Worm (Caenorhabditis elegans): ENCODE results near the gene cank-26.

Gene cank-26

ce11 chrII:3935098-3935497 is 39.8 kb downstream of the cank-26 start (continued):
- TF ChIP-seq lin-40 (tag; optimal IDR thresholded peaks at IDR 0.05) (no peak), B0336.3 (GFP tag; IDR thresholded peaks at IDR 0.05) (0 out of 2 replicates have a peak, but pooled peaks have one; percentile 27), zim-3 (tag; optimal IDR thresholded peaks at IDR 0.05) (no peak), lin-54 (GFP tag; optimal IDR thresholded peaks at IDR 0.05) (peak; percentile 2), aptf-2 (GFP tag; conservative IDR thresholded peaks at IDR 0.05) (no peak), ekl-4 (GFP tag; IDR thresholded peaks at IDR 0.05) (0 out of 2 replicates have a peak, but pooled peaks have one; percentile 19), lsl-1 (GFP tag; optimal IDR thresholded peaks at IDR 0.05) (no peak), unc-130 (GFP tag; optimal IDR thresholded peaks at IDR 0.05) (no peak), hmg-1.2 (GFP tag; IDR thresholded peaks at IDR 0.05) (no peak), dpff-1 (tag; optimal IDR thresholded peaks at IDR 0.05) (no peak), Y53G8AR.9 (GFP tag; conservative IDR thresholded peaks at IDR 0.05) (no peak)

DNA sequence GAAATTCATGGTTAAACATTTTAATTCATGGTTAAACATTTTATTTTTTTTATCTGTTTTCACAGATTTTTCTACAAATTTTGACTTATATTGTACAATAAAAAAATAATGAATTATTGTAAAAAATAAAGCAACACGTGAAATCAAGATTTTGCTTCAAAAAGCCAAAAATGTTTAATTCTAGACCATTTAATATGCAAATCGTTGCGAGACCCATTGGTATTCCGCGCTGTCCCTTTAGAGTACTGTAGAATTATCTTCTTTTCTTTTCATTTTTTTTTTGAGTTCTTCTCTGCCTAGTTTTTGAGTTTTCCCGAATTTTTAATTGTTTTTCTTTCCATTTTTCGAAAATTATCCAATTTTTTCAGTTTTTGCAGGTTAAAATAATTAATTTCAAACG is 40.8 kb downstream of the cank-26 start, which contains the start of gene Y14H12B.1:
TSS of gene Y14H12B.1 (plus strand) at position 363 of the 400 bp plus-strand sequence.
- TF ChIP-seq let-607 (tag; optimal IDR thresholded peaks at IDR 0.05) (no peak), hlh-26 (GFP tag; conservative IDR thresholded peaks at IDR 0.05) (no peak), lsl-1 (GFP tag; optimal IDR thresholded peaks at IDR 0.05) (peak; percentile 84), hsf-1 (GFP tag; IDR thresholded peaks at IDR 0.05) (no peak), madf-8 (GFP tag; conservative IDR thresholded peaks at IDR 0.05) (peak; percentile 72), efl-1 (GFP tag; optimal IDR thresholded peaks at IDR 0.05) (peak; percentile 17), madf-6 (GFP tag; IDR thresholded peaks at IDR 0.05) (peak; percentile 82), F33H1.4 (GFP tag; IDR thresholded peaks at IDR 0.05) (peak; percentile 88), xnd-1 (tag; optimal IDR thresholded peaks at IDR 0.05) (peak; percentile 74), athp-1 (tag; optimal IDR thresholded peaks at IDR 0.05) (no peak)

- TF ChIP-seq attf-5 (GFP tag; optimal IDR thresholded peaks at IDR 0.05) (no peak), chd-7 (tag; optimal IDR thresholded peaks at IDR 0.05) (no peak), madf-8 (GFP tag; conservative IDR thresholded peaks at IDR 0.05) (no peak)
Observed at ce11 chrII:3933640-3934039, 41.2 kb downstream of the cank-26 start, which contains the start of gene Y14H12B.2. TSS of gene Y14H12B.2 (minus strand) at chrII:3933740.

DNA sequence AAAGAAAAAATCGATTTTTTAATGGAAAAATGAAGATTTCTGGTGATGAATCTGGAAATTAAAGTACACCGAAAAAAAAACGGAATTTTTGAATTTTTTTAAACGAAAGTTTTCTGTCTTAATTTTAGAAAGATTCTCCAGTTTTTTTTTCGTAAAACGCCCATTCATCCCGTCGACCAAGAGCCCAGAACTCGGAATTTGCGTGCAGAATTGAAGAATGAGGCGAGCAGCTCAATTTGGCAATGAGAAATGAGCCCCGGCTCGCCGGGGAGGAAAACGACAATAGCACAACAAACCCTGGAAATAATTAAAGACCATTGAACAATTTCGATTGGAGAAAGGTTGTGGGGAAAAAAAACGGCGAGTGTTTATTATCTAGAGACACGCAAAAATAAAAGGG is 43.0 kb downstream of the cank-26 start:
- TF ChIP-seq pbrm-1 (GFP tag; IDR thresholded peaks at IDR 0.05) (0 out of 2 replicates have a peak, but pooled peaks have one; percentile 26), ceh-100 (GFP tag; IDR thresholded peaks at IDR 0.05) (0 out of 2 replicates have a peak, but pooled peaks have one; percentile 23), madf-8 (GFP tag; conservative IDR thresholded peaks at IDR 0.05) (no peak), chd-7 (tag; optimal IDR thresholded peaks at IDR 0.05) (peak; percentile 18), ztf-25 (GFP tag; IDR thresholded peaks at IDR 0.05) (no peak), unc-62 (GFP tag; optimal IDR thresholded peaks at IDR 0.05) (no peak), unc-130 (GFP tag; optimal IDR thresholded peaks at IDR 0.05) (peak; percentile 54), egl-18 (GFP tag; IDR thresholded peaks at IDR 0.05) (no peak), snpc-3.4 (tag; optimal IDR thresholded peaks at IDR 0.05) (peak; percentile 67), efl-1 (GFP tag; optimal IDR thresholded peaks at IDR 0.05) (no peak), snpc-1.1 (tag; optimal IDR thresholded peaks at IDR 0.05; ENCODE audit: insufficient read depth) (peak; percentile 2), T07F8.4 (tag; optimal IDR thresholded peaks at IDR 0.05) (no peak), snpc-4 (GFP tag; optimal IDR thresholded peaks at IDR 0.05) (no peak), snpc-4 (tag; optimal IDR thresholded peaks at IDR 0.05) (no peak), tlf-1 (GFP tag; optimal IDR thresholded peaks at IDR 0.05) (peak; percentile 18), madf-3 (GFP tag; IDR thresholded peaks at IDR 0.05) (0 out of 2 replicates have a peak, but pooled peaks have one; percentile 52), F52B5.7 (tag; optimal IDR thresholded peaks at IDR 0.05) (no peak), nhr-80 (tag; optimal IDR thresholded peaks at IDR 0.05) (no peak), gei-17 (GFP tag; optimal IDR thresholded peaks at IDR 0.05) (no peak), lin-26 (GFP tag; IDR thresholded peaks at IDR 0.05) (peak; percentile 43; the same call in 1 of the 2 replicates), akir-1 (GFP tag; optimal IDR thresholded peaks at IDR 0.05) (no peak), ztf-6 (GFP tag; IDR thresholded peaks at IDR 0.05) (no peak), repo-1 (tag; optimal IDR thresholded peaks at IDR 0.05) (no peak), ama-1 (optimal IDR thresholded peaks at IDR 0.05) (no peak), ama-1 (GFP tag; optimal IDR thresholded peaks at IDR 0.05) (peak in 1 of 2 experiments; percentile 61), F39B2.1 (GFP tag; IDR thresholded peaks at IDR 0.05) (peak; percentile 78; the same call in 1 of the 2 replicates)

Data from whole organism, young adult.